Fruit fly (Drosophila melanogaster) whole organism, prepupa: ENCODE data around the gene CG31709.
A peak's percentile ranks its signal among the peaks of the same experiment; 100 is the strongest.

Experiments used
- Blimp-1 ChIP-seq: fragments of 200-800 bp; sonication (Bioruptor generic); optimal IDR thresholded peaks from 3 replicates; lab custom pipeline; 2017; ENCODE audit warnings: missing biosample characterization, missing genetic modification characterization, mild to moderate bottlenecking, moderate library complexity, missing genetic modification reagents
- CG11294 ChIP-seq: fragments of 200-800 bp; sonication (Bioruptor generic); IDR thresholded peaks from 2 replicates; pipeline ENCODE4 v1.3.6; 2022; ENCODE audit warnings: missing biosample characterization, missing genetic modification characterization
- CG11762 ChIP-seq: fragments of 200-800 bp; sonication (Bioruptor generic); optimal IDR thresholded peaks from 3 replicates; lab custom pipeline; 2016; ENCODE audit warnings: missing biosample characterization, missing genetic modification characterization; ENCODE audit not compliant: insufficient read depth
- CG15336 ChIP-seq: fragments of 200-800 bp; sonication (Bioruptor generic); IDR thresholded peaks from 2 replicates; pipeline ENCODE4 v1.3.6; 2022; ENCODE audit warnings: missing biosample characterization, missing genetic modification characterization
- CG1621 ChIP-seq: fragments of 200-800 bp; sonication (Bioruptor generic); optimal IDR thresholded peaks from 3 replicates; lab custom pipeline; 2018; ENCODE audit warnings: missing biosample characterization, mild to moderate bottlenecking, missing genetic modification characterization
- CG16779 ChIP-seq: fragments of 200-800 bp; sonication (Bioruptor generic); optimal IDR thresholded peaks from 3 replicates; lab custom pipeline; 2017; ENCODE audit warnings: missing biosample characterization, mild to moderate bottlenecking, missing genetic modification characterization
- CG32006 ChIP-seq: fragments of 200-800 bp; sonication (Bioruptor generic); optimal IDR thresholded peaks from 3 replicates; lab custom pipeline; 2017; ENCODE audit warnings: missing biosample characterization, mild to moderate bottlenecking, missing genetic modification characterization
- CG4318 ChIP-seq: fragments of 200-800 bp; sonication (Bioruptor generic); optimal IDR thresholded peaks from 3 replicates; lab custom pipeline; 2017; ENCODE audit warnings: missing biosample characterization, mild to moderate bottlenecking, missing genetic modification characterization
- CG6163 ChIP-seq: fragments of 200-800 bp; sonication (Bioruptor generic); IDR thresholded peaks from 3 replicates; pipeline ENCODE4 v1.3.6; 2022; ENCODE audit warnings: missing biosample characterization, missing genetic modification characterization
- CG6276 ChIP-seq: fragments of 200-800 bp; sonication (Bioruptor generic); optimal IDR thresholded peaks from 2 replicates; lab custom pipeline; 2017; ENCODE audit warnings: missing biosample characterization, mild to moderate bottlenecking, missing genetic modification characterization
- CG6808 ChIP-seq: fragments of 200-800 bp; sonication (Bioruptor generic); optimal IDR thresholded peaks from 3 replicates; lab custom pipeline; 2017; ENCODE audit warnings: missing biosample characterization, missing genetic modification characterization, mild to moderate bottlenecking, moderate library complexity, missing genetic modification reagents
- CG6854 ChIP-seq: fragments of 200-800 bp; sonication (Bioruptor generic); optimal IDR thresholded peaks from 2 replicates; lab custom pipeline; 2017; ENCODE audit warnings: missing biosample characterization, mild to moderate bottlenecking, missing genetic modification characterization
- CG7368 ChIP-seq: fragments of 200-800 bp; sonication (Bioruptor generic); optimal IDR thresholded peaks from 3 replicates; lab custom pipeline; 2016; ENCODE audit warnings: missing biosample characterization, missing genetic modification characterization
- CG8119 ChIP-seq: fragments of 200-800 bp; sonication (Bioruptor generic); IDR thresholded peaks from 3 replicates; pipeline ENCODE4 v1.3.6; 2022; ENCODE audit warnings: missing biosample characterization, missing genetic modification characterization
- CG8319 ChIP-seq: fragments of 200-800 bp; sonication (Bioruptor generic); optimal IDR thresholded peaks from 3 replicates; lab custom pipeline; 2016; ENCODE audit warnings: missing biosample characterization, missing genetic modification characterization
- Eip75B ChIP-seq: fragments of 200-800 bp; sonication (Bioruptor generic); optimal IDR thresholded peaks from 3 replicates; lab custom pipeline; 2016; ENCODE audit warnings: missing biosample characterization, missing genetic modification characterization
- Eip78C ChIP-seq: fragments of 200-800 bp; sonication (Bioruptor generic); peaks from one replicate; lab custom pipeline; 2016; ENCODE audit warnings: missing biosample characterization, missing genetic modification characterization
- Eip93F ChIP-seq: fragments of 200-800 bp; sonication (Bioruptor generic); optimal IDR thresholded peaks from 2 replicates; lab custom pipeline; 2016; ENCODE audit warnings: missing biosample characterization, mild to moderate bottlenecking, missing genetic modification characterization
- Ets21C ChIP-seq: fragments of 200-800 bp; sonication (Bioruptor generic); optimal IDR thresholded peaks from 3 replicates; lab custom pipeline; 2016; ENCODE audit warnings: missing biosample characterization, missing genetic modification characterization
- Ets96B ChIP-seq: fragments of 200-800 bp; optimal IDR thresholded peaks from 2 replicates; lab custom pipeline; 2019; ENCODE audit warnings: missing biosample characterization, mild to moderate bottlenecking, missing genetic modification characterization, moderate library complexity
- Hr39 ChIP-seq: fragments of 200-800 bp; sonication (Bioruptor generic); optimal IDR thresholded peaks from 2 replicates; lab custom pipeline; 2016; ENCODE audit warnings: missing biosample characterization, missing genetic modification characterization
- Hr4 ChIP-seq: fragments of 200-800 bp; sonication (Bioruptor generic); optimal IDR thresholded peaks from 3 replicates; lab custom pipeline; 2016; ENCODE audit warnings: missing biosample characterization, missing genetic modification characterization
- Met ChIP-seq: fragments of 200-800 bp; sonication (Bioruptor generic); optimal IDR thresholded peaks from 3 replicates; lab custom pipeline; 2016; ENCODE audit warnings: missing biosample characterization, missing genetic modification characterization
- Smox ChIP-seq: fragments of 200-800 bp; sonication (Bioruptor generic); optimal IDR thresholded peaks from 3 replicates; lab custom pipeline; 2016; ENCODE audit warnings: missing biosample characterization, missing genetic modification characterization
- Sox102F ChIP-seq: fragments of 200-800 bp; sonication (Bioruptor generic); optimal IDR thresholded peaks from 2 replicates; lab custom pipeline; 2016; ENCODE audit warnings: missing biosample characterization, mild to moderate bottlenecking, missing genetic modification characterization
- Sox15 ChIP-seq: fragments of 200-800 bp; sonication (Bioruptor generic); optimal IDR thresholded peaks from 3 replicates; lab custom pipeline; 2016; ENCODE audit warnings: missing biosample characterization, missing genetic modification characterization
- cyc ChIP-seq: fragments of 200-800 bp; sonication (Bioruptor generic); optimal IDR thresholded peaks from 3 replicates; lab custom pipeline; 2016; ENCODE audit warnings: missing biosample characterization, missing genetic modification characterization
- dac ChIP-seq: fragments of 200-800 bp; sonication (Bioruptor generic); optimal IDR thresholded peaks from 2 replicates; lab custom pipeline; 2017; ENCODE audit warnings: missing biosample characterization, mild to moderate bottlenecking, missing genetic modification characterization
- dsx ChIP-seq: fragments of 200-800 bp; optimal IDR thresholded peaks from 3 replicates; lab custom pipeline; 2019; ENCODE audit warnings: missing biosample characterization, mild to moderate bottlenecking, missing genetic modification characterization, moderate library complexity; ENCODE audit not compliant: poor library complexity, severe bottlenecking
- eg ChIP-seq: fragments of 200-800 bp; sonication (Bioruptor generic); IDR thresholded peaks from 3 replicates; pipeline ENCODE4 v1.3.6; 2022; ENCODE audit warnings: missing biosample characterization, missing genetic modification characterization
- fd59A ChIP-seq: fragments of 200-800 bp; sonication (Bioruptor generic); optimal IDR thresholded peaks from 2 replicates; lab custom pipeline; 2017; ENCODE audit warnings: missing biosample characterization, mild to moderate bottlenecking, missing genetic modification characterization, missing genetic modification reagents
- fkh ChIP-seq: fragments of 200-800 bp; sonication (Bioruptor generic); optimal IDR thresholded peaks from 3 replicates; lab custom pipeline; 2017; ENCODE audit warnings: missing biosample characterization, mild to moderate bottlenecking, missing genetic modification characterization, moderate library complexity
- lz ChIP-seq: fragments of 200-800 bp; sonication (Bioruptor generic); optimal IDR thresholded peaks from 3 replicates; lab custom pipeline; 2016; ENCODE audit warnings: missing biosample characterization, missing genetic modification characterization
- net ChIP-seq: fragments of 200-800 bp; sonication (Bioruptor generic); optimal IDR thresholded peaks from 3 replicates; lab custom pipeline; 2016; ENCODE audit warnings: missing biosample characterization, missing genetic modification characterization
- pdm3 ChIP-seq: fragments of 200-800 bp; sonication (Bioruptor generic); optimal IDR thresholded peaks from 3 replicates; lab custom pipeline; 2016; ENCODE audit warnings: missing biosample characterization, missing genetic modification characterization
- ss ChIP-seq, 2 experiments: fragments of 200-800 bp; sonication (Bioruptor generic); optimal IDR thresholded peaks; 2 replicates in 1 of 2; 3 replicates in 1 of 2; lab custom pipeline; 2017 to 2018; ENCODE audit warnings: mild to moderate bottlenecking in 2 of 2, missing biosample characterization in 2 of 2, missing genetic modification characterization in 2 of 2, moderate library complexity in 1 of 2
- svp ChIP-seq: fragments of 200-800 bp; sonication (Bioruptor generic); peaks from one replicate; lab custom pipeline; 2016; ENCODE audit warnings: missing biosample characterization, missing genetic modification characterization
- vri ChIP-seq: fragments of 200-800 bp; sonication (Bioruptor generic); optimal IDR thresholded peaks from 3 replicates; lab custom pipeline; 2016; ENCODE audit warnings: missing biosample characterization, mild to moderate bottlenecking, missing genetic modification characterization

The CG31709 gene

DNA sequence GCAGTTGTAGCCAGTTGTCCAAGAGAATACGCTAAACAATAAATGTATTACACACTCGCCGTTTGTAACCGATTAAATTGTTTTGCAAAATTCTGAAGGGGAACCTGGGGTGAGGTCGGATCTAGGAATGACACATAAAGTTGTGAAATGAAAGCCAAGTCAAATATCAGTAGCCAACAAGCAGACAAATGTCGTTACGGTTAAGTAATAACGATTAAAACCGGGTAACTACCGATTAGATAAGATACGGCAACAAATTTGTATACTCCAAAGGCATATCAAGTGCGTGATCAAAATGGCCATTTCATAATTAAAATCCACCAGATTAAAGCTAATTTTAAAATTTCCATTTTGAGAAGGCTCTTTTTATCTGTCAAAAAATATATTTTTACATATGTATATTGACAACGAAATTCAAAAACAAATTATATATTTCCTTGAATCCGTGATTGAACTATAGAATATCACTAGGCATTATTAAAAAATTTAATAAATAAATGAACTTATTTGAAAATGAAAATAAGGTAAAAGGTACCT is 36.6 kb upstream of the CG31709 start, which contains the start of gene GlcAT-S:
TSS of gene GlcAT-S (plus strand) at position 487 of the 537 bp plus-strand sequence.
- TF ChIP-seq vri (GFP tag; lab: Kevin White, UChicago) (peak; percentile 90), Blimp-1 (no peak), Eip78C (no peak), Eip93F (GFP tag; lab: Kevin White, UChicago) (peak; percentile 15), CG6276 (GFP tag; lab: Kevin White, UChicago) (no peak)

DNA sequence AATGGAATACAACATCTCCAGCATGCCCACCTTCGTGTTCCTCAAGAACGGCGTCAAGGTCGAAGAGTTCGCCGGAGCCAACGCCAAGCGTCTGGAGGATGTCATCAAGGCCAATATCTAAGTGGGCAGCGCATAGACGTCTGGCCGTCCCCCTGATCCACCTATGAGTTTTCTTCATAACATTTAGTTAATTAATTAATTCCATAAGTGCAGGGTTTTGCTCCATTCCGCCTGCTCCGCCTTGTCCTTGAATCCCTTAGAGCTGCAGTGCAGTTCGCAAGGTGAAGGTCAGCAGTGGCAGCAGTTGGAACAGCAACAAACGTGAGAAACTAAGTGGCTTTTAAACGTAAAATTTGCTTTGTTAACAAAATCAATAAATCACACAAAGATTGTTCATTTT is 36.1 kb upstream of the CG31709 start:
- peak; percentile 72 for TF ChIP-seq svp (GFP tag; lab: Kevin White, UChicago)
- TF ChIP-seq CG7368 (GFP tag; lab: Kevin White, UChicago), result no peak
- TF ChIP-seq, all 60 proteins: peak for 1

DNA sequence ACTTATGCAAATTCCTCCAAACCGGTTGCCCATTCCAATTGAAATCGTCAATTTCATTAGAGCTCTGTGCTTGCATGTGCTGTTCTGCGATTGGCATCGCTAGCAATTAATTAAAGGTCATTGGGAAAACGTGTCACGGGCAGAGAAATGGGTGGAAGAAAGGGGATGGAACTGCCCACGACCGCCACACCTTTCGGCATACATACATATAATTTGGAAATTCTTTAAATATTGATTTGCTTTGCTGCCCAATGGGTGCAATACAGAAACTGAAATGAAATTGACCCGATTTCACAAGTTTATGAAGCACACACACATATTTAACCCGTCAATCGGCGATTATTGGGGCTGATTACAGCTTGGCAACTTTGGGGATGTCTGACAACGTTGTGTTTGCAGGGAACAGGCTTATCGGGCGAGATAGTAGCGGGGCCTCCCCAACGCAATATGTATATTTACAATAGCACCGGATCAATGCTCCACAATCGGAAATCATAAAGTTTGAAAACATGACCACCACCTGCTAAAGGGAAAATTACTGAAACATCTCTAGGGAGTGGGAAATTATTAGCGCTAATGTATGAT is 35.3 kb upstream of the CG31709 start:
- TF ChIP-seq vri (GFP tag; lab: Kevin White, UChicago) (peak; percentile 51), svp (GFP tag; lab: Kevin White, UChicago) (peak; percentile 34), fkh (GFP tag; lab: Kevin White, UChicago) (peak; percentile 44), Blimp-1 (no peak)

DNA sequence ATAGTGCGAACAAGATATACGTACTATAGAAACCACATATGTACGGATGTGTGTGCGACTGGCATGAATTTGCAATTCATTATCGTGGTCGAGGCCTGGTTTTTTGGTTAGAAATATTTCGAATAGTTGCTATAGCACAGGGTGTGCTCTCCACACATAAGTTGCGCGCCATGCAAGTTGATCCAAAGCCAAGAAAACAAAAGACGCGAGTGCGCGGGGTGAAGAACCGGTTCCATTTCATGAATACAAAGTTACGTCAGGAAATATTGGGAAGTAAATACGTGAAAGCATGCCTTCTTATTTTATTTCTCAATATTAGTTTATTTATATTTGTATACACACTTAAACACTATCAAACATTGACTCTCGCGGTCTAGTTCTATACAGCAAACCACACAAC is 34.5 kb upstream of the CG31709 start:
- TF ChIP-seq pdm3 (GFP tag; lab: Kevin White, UChicago) (no peak), CG11294 (peak; percentile 15; the same call in 1 of the 2 replicates), fkh (GFP tag; lab: Kevin White, UChicago) (peak; percentile 33), vri (GFP tag; lab: Kevin White, UChicago) (peak; percentile 49), CG15336 (GFP tag; lab: Robert Waterston, UW) (peak; percentile 34; the same call in 1 of the 2 replicates), eg (GFP tag; lab: Robert Waterston, UW) (peak; percentile 63; the same call in 2 of the 3 replicates), dsx (GFP tag; lab: Kevin White, UChicago) (peak; percentile 76), Eip78C (peak; percentile 61), net (peak; percentile 29), cyc (GFP tag; lab: Kevin White, UChicago) (no peak), CG32006 (GFP tag; lab: Kevin White, UChicago) (peak; percentile 18), ss (GFP tag; optimal IDR thresholded peaks at IDR 0.05; lab: Kevin White, UChicago) (no peak), CG8119 (GFP tag; lab: Robert Waterston, UW) (0 out of 3 replicates have a peak, but pooled peaks have one; percentile 12), Eip75B (GFP tag; lab: Kevin White, UChicago) (no peak), Sox102F (no peak)

- TF ChIP-seq CG1621 (tag; lab: Kevin White, UChicago) (peak; percentile 54), CG6163 (GFP tag; lab: Robert Waterston, UW) (peak; percentile 56; the same call in 1 of the 3 replicates), CG8319 (GFP tag; lab: Kevin White, UChicago) (peak; percentile 19), dac (no peak), Ets96B (tag; lab: Kevin White, UChicago) (no peak), lz (GFP tag; lab: Kevin White, UChicago) (no peak), CG6854 (GFP tag; lab: Kevin White, UChicago) (peak; percentile 69), fkh (GFP tag; lab: Kevin White, UChicago) (no peak), Ets21C (GFP tag; lab: Kevin White, UChicago) (no peak), eg (GFP tag; lab: Robert Waterston, UW) (peak; percentile 50; the same call in 2 of the 3 replicates), Smox (GFP tag; lab: Kevin White, UChicago) (no peak), Eip93F (GFP tag; lab: Kevin White, UChicago) (no peak), cyc (GFP tag; lab: Kevin White, UChicago) (no peak), CG7368 (GFP tag; lab: Kevin White, UChicago) (peak; percentile 26), CG6808 (GFP tag; lab: Kevin White, UChicago) (no peak), CG11762 (GFP tag; lab: Kevin White, UChicago) (no peak), Met (GFP tag; lab: Kevin White, UChicago) (peak; percentile 10), CG8119 (GFP tag; lab: Robert Waterston, UW) (no peak; the same call in 2 of the 3 replicates), Sox102F (peak; percentile 54), fd59A (no peak), Hr4 (GFP tag; lab: Kevin White, UChicago) (no peak), pdm3 (GFP tag; lab: Kevin White, UChicago) (no peak), CG32006 (GFP tag; lab: Kevin White, UChicago) (no peak), CG4318 (GFP tag; lab: Kevin White, UChicago) (no peak), Hr39 (no peak), Sox15 (GFP tag; lab: Kevin White, UChicago) (no peak), Eip75B (GFP tag; lab: Kevin White, UChicago) (peak; percentile 6), CG16779 (tag; lab: Kevin White, UChicago) (peak; percentile 73)
Measured at dm6 chr2L:9613006-9613690, 33.7 kb upstream of the CG31709 start, which contains the start of gene Trx2. TSS of gene Trx2 (plus strand) at chr2L:9613166.
